Fruit fly (Drosophila melanogaster) whole organism, wandering third instar larva: ENCODE measurements around the gene tefu.
A peak's percentile ranks its signal among the peaks of the same experiment; 100 is the strongest.

ENCODE experiments used
- N ChIP-seq: fragments of >200 bp; optimal IDR thresholded peaks from 2 replicates; lab custom pipeline; 2018; ENCODE audit warnings: missing biosample characterization, missing external identifiers, missing genetic modification characterization
- OdsH ChIP-seq: fragments of 200-800 bp; sonication (Bioruptor generic); optimal IDR thresholded peaks from 2 replicates; lab custom pipeline; 2016; ENCODE audit warnings: missing biosample characterization, mild to moderate bottlenecking, missing genetic modification characterization
- jim ChIP-seq: fragments of 175-275, 200-325 bp; sonication (Bioruptor generic); optimal IDR thresholded peaks from 2 replicates; lab custom pipeline; 2016; ENCODE audit warnings: missing biosample characterization, mild to moderate bottlenecking, missing genetic modification characterization
- usp ChIP-seq: fragments of >200 bp; optimal IDR thresholded peaks from 2 replicates; lab custom pipeline; 2017; ENCODE audit warnings: missing biosample characterization, missing genetic modification characterization

DNA sequence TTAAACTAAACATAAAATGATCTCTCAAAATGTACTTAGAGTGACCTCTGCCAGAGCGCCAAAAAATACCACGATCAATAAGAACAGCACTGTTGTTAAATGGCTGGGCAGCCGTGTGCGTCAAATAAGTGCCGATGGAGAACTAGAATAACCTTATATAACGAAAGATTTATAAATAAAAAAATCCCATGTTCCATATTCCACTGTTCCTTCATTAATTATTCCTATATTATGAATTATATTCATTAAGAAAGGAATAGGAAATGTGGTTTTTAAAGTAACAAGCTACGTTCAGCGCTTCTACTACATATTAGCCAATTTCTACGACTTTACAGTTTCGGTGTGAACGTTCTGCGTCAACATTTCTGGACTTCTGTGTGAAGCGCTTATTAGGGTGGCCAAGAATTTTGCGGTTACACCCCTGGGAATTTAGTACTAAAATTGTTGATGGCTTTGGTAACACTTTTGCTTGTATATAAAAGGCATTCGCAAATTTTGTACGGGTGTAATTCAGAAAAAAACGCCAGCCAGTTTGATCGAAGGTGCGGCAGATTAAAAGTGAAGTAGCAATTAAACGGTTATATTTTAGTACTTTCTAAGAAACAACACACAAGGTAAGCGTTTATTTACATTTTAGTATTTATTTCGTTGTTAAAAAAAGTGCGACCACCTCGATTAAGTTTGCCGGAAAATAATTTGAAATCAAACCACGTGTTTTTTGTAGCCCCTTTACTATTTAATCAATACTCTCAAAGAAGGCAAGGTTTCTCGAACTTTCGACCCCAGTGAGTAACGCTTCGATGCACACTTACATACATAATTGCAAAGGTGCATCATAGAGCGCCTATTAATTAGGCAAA, at the start of gene tefu, which contains the start of gene Hsc70-4:
- TF ChIP-seq usp (GFP tag; lab: Kevin White, UChicago) (no peak), jim (GFP tag; lab: Kevin White, UChicago) (peak; percentile 24), N (GFP tag; lab: Kevin White, UChicago) (peak; percentile 92), OdsH (GFP tag; lab: Kevin White, UChicago) (peak; percentile 32)
